Worm (Caenorhabditis elegans): ENCODE measurements around the gene F16F9.3.
A peak's percentile ranks its signal among the peaks of the same experiment; 100 is the strongest.

Gene F16F9.3

ce11 chrX:8475759-8476228, 18.4 kb downstream of the F16F9.3 start, which contains the start of gene nhr-14:
TSS of gene nhr-14 (minus strand) at chrX:8476178.
- no peak for TF ChIP-seq unc-62 (GFP tag; optimal IDR thresholded peaks at IDR 0.05)
- no peak for TF ChIP-seq ztf-4 (tag; optimal IDR thresholded peaks at IDR 0.05)
- no peak for TF ChIP-seq nhr-129 (tag; optimal IDR thresholded peaks at IDR 0.05)
- no peak for TF ChIP-seq ZK546.5 (tag; optimal IDR thresholded peaks at IDR 0.05)
- no peak for TF ChIP-seq sma-9 (GFP tag; optimal IDR thresholded peaks at IDR 0.05)
- no peak for TF ChIP-seq sma-9 (tag; optimal IDR thresholded peaks at IDR 0.05)
- no peak for TF ChIP-seq unc-55 (GFP tag; optimal IDR thresholded peaks at IDR 0.05)
- TF ChIP-seq mab-5 (tag; optimal IDR thresholded peaks at IDR 0.05) = no peak
- TF ChIP-seq ztf-1 (GFP tag; conservative IDR thresholded peaks at IDR 0.05) = no peak
- no peak for TF ChIP-seq nhr-23 (tag; optimal IDR thresholded peaks at IDR 0.05)
- no peak for TF ChIP-seq ztf-11 (tag; optimal IDR thresholded peaks at IDR 0.05)
- TF ChIP-seq elt-1 (tag; optimal IDR thresholded peaks at IDR 0.05) = no peak
- no peak for TF ChIP-seq nhr-6 (tag; optimal IDR thresholded peaks at IDR 0.05)
- no peak for TF ChIP-seq skn-1 (tag; optimal IDR thresholded peaks at IDR 0.05)
- no peak for TF ChIP-seq peb-1 (tag; optimal IDR thresholded peaks at IDR 0.05)
- TF ChIP-seq mbf-1 (tag; optimal IDR thresholded peaks at IDR 0.05) = no peak
- no peak for TF ChIP-seq nhr-21 (tag; optimal IDR thresholded peaks at IDR 0.05)
- TF ChIP-seq F13H6.1 (tag; optimal IDR thresholded peaks at IDR 0.05) = no peak
- no peak for TF ChIP-seq Y55F3AM.14 (GFP tag; optimal IDR thresholded peaks at IDR 0.05)

ce11 chrX:8476308-8476707, 18.9 kb downstream of the F16F9.3 start:
- peak in 1 of 2 experiments; percentile 7 for TF ChIP-seq lsy-2 (tag; optimal IDR thresholded peaks at IDR 0.05)
- TF ChIP-seq F13H6.1 (tag; optimal IDR thresholded peaks at IDR 0.05) = no peak
- no peak for TF ChIP-seq crh-2 (tag; optimal IDR thresholded peaks at IDR 0.05)
- no peak for TF ChIP-seq ceh-82 (tag; optimal IDR thresholded peaks at IDR 0.05)
- TF ChIP-seq Y55F3AM.14 (GFP tag; optimal IDR thresholded peaks at IDR 0.05) = no peak
- peak; percentile 32 for TF ChIP-seq zag-1 (tag; optimal IDR thresholded peaks at IDR 0.05)
- peak; percentile 34 for TF ChIP-seq sem-4 (tag; optimal IDR thresholded peaks at IDR 0.05)
- peak; percentile 62 to 70 for TF ChIP-seq mdl-1 (tag; optimal IDR thresholded peaks at IDR 0.05)
- TF ChIP-seq ZK546.5 (tag; optimal IDR thresholded peaks at IDR 0.05) = no peak
- no peak for TF ChIP-seq nhr-77 (tag; optimal IDR thresholded peaks at IDR 0.05)

- peak; percentile 18 for TF ChIP-seq ztf-4 (tag; optimal IDR thresholded peaks at IDR 0.05)
- no peak for TF ChIP-seq R02D3.7 (tag; optimal IDR thresholded peaks at IDR 0.05)
- peak; percentile 54 for TF ChIP-seq gmeb-1 (tag; optimal IDR thresholded peaks at IDR 0.05)
- TF ChIP-seq nhr-10 (tag; optimal IDR thresholded peaks at IDR 0.05) = no peak
- peak; percentile 87 for TF ChIP-seq ceh-16 (tag; optimal IDR thresholded peaks at IDR 0.05)
- TF ChIP-seq nhr-6 (tag; optimal IDR thresholded peaks at IDR 0.05) = peak; percentile 52
- TF ChIP-seq unc-62 (GFP tag; optimal IDR thresholded peaks at IDR 0.05) = peak; percentile 40
- no peak for TF ChIP-seq ztf-1 (GFP tag; conservative IDR thresholded peaks at IDR 0.05)
- TF ChIP-seq lsy-2 (tag; optimal IDR thresholded peaks at IDR 0.05) = peak in 1 of 2 experiments; percentile 79
- peak; percentile 13 for TF ChIP-seq nhr-237 (tag; optimal IDR thresholded peaks at IDR 0.05)
- peak; percentile 89 to 94 for TF ChIP-seq mdl-1 (tag; optimal IDR thresholded peaks at IDR 0.05)
- TF ChIP-seq snpc-4 (tag; optimal IDR thresholded peaks at IDR 0.05) = peak; percentile 2
- peak; percentile 99 for TF ChIP-seq nhr-21 (tag; optimal IDR thresholded peaks at IDR 0.05)
- TF ChIP-seq blmp-1 (tag; optimal IDR thresholded peaks at IDR 0.05; ENCODE audit: insufficient read depth) = peak; percentile 88
- peak; percentile 58 for TF ChIP-seq crh-2 (tag; optimal IDR thresholded peaks at IDR 0.05)
- TF ChIP-seq nhr-23 (tag; optimal IDR thresholded peaks at IDR 0.05) = no peak
- peak; percentile 77 for TF ChIP-seq Y55F3AM.14 (GFP tag; optimal IDR thresholded peaks at IDR 0.05)
- TF ChIP-seq sma-9 (GFP tag; optimal IDR thresholded peaks at IDR 0.05) = peak; percentile 98
- TF ChIP-seq sma-9 (tag; optimal IDR thresholded peaks at IDR 0.05) = peak; percentile 89
- no peak for TF ChIP-seq zag-1 (tag; optimal IDR thresholded peaks at IDR 0.05)
- no peak for TF ChIP-seq nhr-11 (tag; optimal IDR thresholded peaks at IDR 0.05)
- no peak for TF ChIP-seq elt-3 (tag; optimal IDR thresholded peaks at IDR 0.05)
- no peak for TF ChIP-seq skn-1 (tag; optimal IDR thresholded peaks at IDR 0.05)
- TF ChIP-seq F13H6.1 (tag; optimal IDR thresholded peaks at IDR 0.05) = peak; percentile 84
- TF ChIP-seq lin-13 (GFP tag; optimal IDR thresholded peaks at IDR 0.05) = peak; percentile 21
- TF ChIP-seq egl-27 (tag; optimal IDR thresholded peaks at IDR 0.05) = peak; percentile 91
- TF ChIP-seq nhr-129 (tag; optimal IDR thresholded peaks at IDR 0.05) = peak; percentile 79
- TF ChIP-seq sma-3 (GFP tag; optimal IDR thresholded peaks at IDR 0.05) = peak; percentile 96
- peak; percentile 18 for TF ChIP-seq C34F6.9 (tag; optimal IDR thresholded peaks at IDR 0.05)
- TF ChIP-seq sem-4 (tag; optimal IDR thresholded peaks at IDR 0.05) = peak; percentile 69
- TF ChIP-seq fos-1 (tag; optimal IDR thresholded peaks at IDR 0.05) = peak; percentile 48
- no peak for TF ChIP-seq ceh-82 (tag; optimal IDR thresholded peaks at IDR 0.05)
- TF ChIP-seq nhr-25 (tag; optimal IDR thresholded peaks at IDR 0.05) = peak; percentile 98
- no peak for TF ChIP-seq mbf-1 (tag; optimal IDR thresholded peaks at IDR 0.05)
Observed at ce11 chrX:8477048-8477806, 19.8 kb downstream of the F16F9.3 start.

Measured in whole organism, L2 larva.